Worm (Caenorhabditis elegans) whole organism, L2 larva: ENCODE measurements around the gene gln-6.

Source experiments
- C34F6.9 ChIP-seq: fragments of 150-350 bp; optimal IDR thresholded peaks from 2 replicates; lab custom pipeline; 2014; ENCODE audit warnings: missing biosample characterization, missing genetic modification characterization
- F13H6.1 ChIP-seq: sonication (generic microtip); optimal IDR thresholded peaks from 2 replicates; lab custom pipeline; 2016; ENCODE audit warnings: missing genetic modification characterization, missing compliant biosample characterization
- R02D3.7 ChIP-seq: fragments of 150-350 bp; optimal IDR thresholded peaks from 2 replicates; lab custom pipeline; 2014; ENCODE audit warnings: missing biosample characterization, missing genetic modification characterization
- Y55F3AM.14 ChIP-seq: fragments of 200-800 bp; sonication (Bioruptor generic); optimal IDR thresholded peaks from 2 replicates; lab custom pipeline; 2018; ENCODE audit warnings: mild to moderate bottlenecking, missing genetic modification characterization, missing compliant biosample characterization
- ZK546.5 ChIP-seq: sonication (generic microtip); optimal IDR thresholded peaks from 2 replicates; lab custom pipeline; 2017; ENCODE audit warnings: missing biosample characterization, missing genetic modification characterization
- aly-2 ChIP-seq: fragments of 150-350 bp; optimal IDR thresholded peaks from 2 replicates; lab custom pipeline; 2014; ENCODE audit warnings: missing biosample characterization, missing genetic modification characterization
- ama-1 ChIP-seq: fragments of 150-350 bp; optimal IDR thresholded peaks from 2 replicates; lab custom pipeline; 2018; ENCODE audit warnings: inconsistent platforms
- blmp-1 ChIP-seq: sonication (generic microtip); optimal IDR thresholded peaks from 2 replicates; lab custom pipeline; 2017; ENCODE audit warnings: missing genetic modification characterization, mild to moderate bottlenecking, missing compliant biosample characterization, antibody characterized with exemption, moderate library complexity; ENCODE audit not compliant: insufficient read depth
- ceh-16 ChIP-seq: fragments of 150-350 bp; optimal IDR thresholded peaks from 2 replicates; lab custom pipeline; 2014; ENCODE audit warnings: missing biosample characterization, missing genetic modification characterization
- ceh-82 ChIP-seq: fragments of 150-350 bp; optimal IDR thresholded peaks from 2 replicates; lab custom pipeline; 2014; ENCODE audit warnings: missing biosample characterization, missing genetic modification characterization
- crh-2 ChIP-seq: sonication (generic microtip); optimal IDR thresholded peaks from 2 replicates; lab custom pipeline; 2017; ENCODE audit warnings: missing biosample characterization, missing genetic modification characterization
- dmd-4 ChIP-seq: sonication (generic microtip); optimal IDR thresholded peaks from 2 replicates; lab custom pipeline; 2017; ENCODE audit warnings: missing biosample characterization, missing genetic modification characterization
- egl-27 ChIP-seq: sonication (generic microtip); optimal IDR thresholded peaks from 3 replicates; lab custom pipeline; 2017; ENCODE audit warnings: missing biosample characterization, missing genetic modification reagents, missing genetic modification characterization
- elt-1 ChIP-seq: fragments of 150-350 bp; optimal IDR thresholded peaks from 2 replicates; lab custom pipeline; 2014; ENCODE audit warnings: missing biosample characterization, missing genetic modification characterization
- gmeb-1 ChIP-seq: fragments of 150-350 bp; optimal IDR thresholded peaks from 2 replicates; lab custom pipeline; 2014; ENCODE audit warnings: missing biosample characterization, missing genetic modification characterization
- lin-13 ChIP-seq: fragments of 150-350 bp; optimal IDR thresholded peaks from 2 replicates; lab custom pipeline; 2014; ENCODE audit warnings: missing biosample characterization, missing genetic modification reagents, missing genetic modification characterization
- lin-39 ChIP-seq: fragments of 150-350 bp; optimal IDR thresholded peaks from 2 replicates; lab custom pipeline; 2014; ENCODE audit warnings: missing biosample characterization, missing genetic modification reagents, missing genetic modification characterization
- lsy-2 ChIP-seq, 2 experiments: fragments of 150-350 bp in 1 of 2; sonication (generic microtip) in 1 of 2; optimal IDR thresholded peaks; 2 replicates each; lab custom pipeline; 2014 to 2017; ENCODE audit warnings: missing biosample characterization in 2 of 2, missing genetic modification characterization in 2 of 2
- mab-5 ChIP-seq: fragments of 150-350 bp; optimal IDR thresholded peaks from 2 replicates; lab custom pipeline; 2014; ENCODE audit warnings: missing biosample characterization, missing genetic modification characterization
- mdl-1 ChIP-seq, 2 experiments: fragments of 150-350 bp in 1 of 2; sonication (generic microtip) in 1 of 2; optimal IDR thresholded peaks; 2 replicates each; lab custom pipeline; 2017; ENCODE audit warnings: missing biosample characterization in 2 of 2, missing genetic modification characterization in 2 of 2
- nhr-10 ChIP-seq: sonication (generic microtip); optimal IDR thresholded peaks from 2 replicates; lab custom pipeline; 2017; ENCODE audit warnings: missing biosample characterization, missing genetic modification characterization
- nhr-11 ChIP-seq: fragments of 150-350 bp; optimal IDR thresholded peaks from 2 replicates; lab custom pipeline; 2014; ENCODE audit warnings: missing biosample characterization, missing genetic modification characterization
- nhr-12 ChIP-seq: fragments of 150-350 bp; optimal IDR thresholded peaks from 2 replicates; lab custom pipeline; 2014; ENCODE audit warnings: missing biosample characterization, missing genetic modification characterization
- nhr-129 ChIP-seq: fragments of 150-350 bp; optimal IDR thresholded peaks from 2 replicates; lab custom pipeline; 2014; ENCODE audit warnings: missing biosample characterization, missing genetic modification characterization
- nhr-23 ChIP-seq: fragments of 150-350 bp; optimal IDR thresholded peaks from 2 replicates; lab custom pipeline; 2014; ENCODE audit warnings: missing biosample characterization, missing genetic modification reagents, missing genetic modification characterization
- nhr-25 ChIP-seq: fragments of 150-350 bp; sonication (generic microtip); optimal IDR thresholded peaks from 3 replicates; lab custom pipeline; 2014; ENCODE audit warnings: missing biosample characterization, missing genetic modification characterization
- nhr-6 ChIP-seq: fragments of 150-350 bp; optimal IDR thresholded peaks from 2 replicates; lab custom pipeline; 2014; ENCODE audit warnings: missing biosample characterization, missing genetic modification characterization
- nhr-77 ChIP-seq: fragments of 150-350 bp; optimal IDR thresholded peaks from 2 replicates; lab custom pipeline; 2014; ENCODE audit warnings: missing biosample characterization, missing genetic modification characterization
- peb-1 ChIP-seq: fragments of 150-350 bp; optimal IDR thresholded peaks from 2 replicates; lab custom pipeline; 2014; ENCODE audit warnings: missing biosample characterization, missing genetic modification characterization
- skn-1 ChIP-seq: sonication (generic microtip); optimal IDR thresholded peaks from 2 replicates; lab custom pipeline; 2017; ENCODE audit warnings: missing biosample characterization, missing genetic modification characterization
- sma-3 ChIP-seq: sonication (generic microtip); optimal IDR thresholded peaks from 2 replicates; lab custom pipeline; 2016; ENCODE audit warnings: missing genetic modification reagents, missing genetic modification characterization, missing compliant biosample characterization
- sma-9 ChIP-seq, 2 experiments: fragments of 150-350 bp in 1 of 2; sonication (generic microtip) in 1 of 2; optimal IDR thresholded peaks; 2 replicates each; lab custom pipeline; 2014 to 2016; ENCODE audit warnings: missing genetic modification characterization in 2 of 2, mild to moderate bottlenecking in 1 of 2, missing biosample characterization in 1 of 2, missing compliant biosample characterization in 1 of 2, missing genetic modification reagents in 1 of 2, moderate library complexity in 1 of 2
- unc-55 ChIP-seq: fragments of 150-350 bp; sonication (generic microtip); optimal IDR thresholded peaks from 3 replicates; lab custom pipeline; 2014; ENCODE audit warnings: missing biosample characterization, missing genetic modification reagents, missing genetic modification characterization
- ztf-1 ChIP-seq: fragments of 200-800 bp; sonication (Bioruptor generic); conservative IDR thresholded peaks from 2 replicates; pipeline ENCODE4 v1.3.6; 2022; ENCODE audit warnings: missing genetic modification characterization, missing compliant biosample characterization
- ztf-11 ChIP-seq: sonication (generic microtip); optimal IDR thresholded peaks from 2 replicates; lab custom pipeline; 2017; ENCODE audit warnings: missing biosample characterization, missing genetic modification characterization

The gln-6 gene

ce11 chrIV:9709887-9710286 is 30.8 kb downstream of the gln-6 start, which contains the start of gene nhr-38:
Gene nhr-38 (plus strand): TSS chrIV:9710187.
- TF ChIP-seq ceh-82 (tag; lab: Kevin White, UChicago) (no peak), nhr-11 (tag; lab: Kevin White, UChicago) (no peak), sma-3 (GFP tag; lab: Kevin White, UChicago) (no peak), peb-1 (tag; lab: Kevin White, UChicago) (no peak), nhr-77 (tag; lab: Kevin White, UChicago) (no peak), blmp-1 (tag; lab: Kevin White, UChicago) (no peak), ztf-11 (no peak), unc-55 (GFP tag; lab: Kevin White, UChicago) (no peak), nhr-25 (tag; lab: Kevin White, UChicago) (no peak), elt-1 (tag; lab: Kevin White, UChicago) (no peak), Y55F3AM.14 (no peak), nhr-6 (no peak), gmeb-1 (tag; lab: Kevin White, UChicago) (no peak), dmd-4 (tag; lab: Kevin White, UChicago) (no peak), ceh-16 (tag; lab: Kevin White, UChicago) (no peak), lin-13 (no peak), ZK546.5 (tag; lab: Kevin White, UChicago) (no peak), C34F6.9 (tag; lab: Kevin White, UChicago) (no peak), lsy-2 (tag; optimal IDR thresholded peaks at IDR 0.05; lab: Kevin White, UChicago) (no peak)

- TF ChIP-seq aly-2 (tag; lab: Kevin White, UChicago) (no peak), nhr-23 (tag; lab: Kevin White, UChicago) (no peak), nhr-12 (tag; lab: Kevin White, UChicago) (no peak), mab-5 (no peak), crh-2 (tag; lab: Kevin White, UChicago) (no peak), nhr-25 (tag; lab: Kevin White, UChicago) (no peak), R02D3.7 (tag; lab: Kevin White, UChicago) (no peak), ZK546.5 (tag; lab: Kevin White, UChicago) (no peak), ztf-1 (GFP tag; lab: Robert Waterston, UW) (no peak)
- TF ChIP-seq, all 48 proteins: peak for 0
Observed at ce11 chrIV:9709205-9709604, 31.5 kb downstream of the gln-6 start, which contains the start of gene ant-1.3. Gene ant-1.3 (minus strand): TSS chrIV:9709305.

- no peak for TF ChIP-seq mdl-1 (tag; optimal IDR thresholded peaks at IDR 0.05; lab: Kevin White, UChicago)
- TF ChIP-seq lin-13: peak; percentile 62
- TF ChIP-seq sma-9 (GFP tag; optimal IDR thresholded peaks at IDR 0.05; lab: Kevin White, UChicago): peak; percentile 11
- TF ChIP-seq sma-9 (tag; optimal IDR thresholded peaks at IDR 0.05; lab: Kevin White, UChicago): no peak
- peak; percentile 40 for TF ChIP-seq nhr-129 (tag; lab: Kevin White, UChicago)
- TF ChIP-seq egl-27 (tag; lab: Kevin White, UChicago): no peak
- no peak for TF ChIP-seq blmp-1 (tag; lab: Kevin White, UChicago)
- TF ChIP-seq mab-5: peak; percentile 20
- no peak for TF ChIP-seq lin-39 (tag; lab: Kevin White, UChicago)
- TF ChIP-seq lsy-2 (tag; optimal IDR thresholded peaks at IDR 0.05; lab: Kevin White, UChicago): peak; percentile 90 to 98
- TF ChIP-seq Y55F3AM.14: no peak
- no peak for TF ChIP-seq crh-2 (tag; lab: Kevin White, UChicago)
- no peak for TF ChIP-seq skn-1 (tag; lab: Kevin White, UChicago)
- TF ChIP-seq peb-1 (tag; lab: Kevin White, UChicago): no peak
- peak; percentile 73 for TF ChIP-seq C34F6.9 (tag; lab: Kevin White, UChicago)
- peak; percentile 21 for TF ChIP-seq gmeb-1 (tag; lab: Kevin White, UChicago)
- TF ChIP-seq, all 48 proteins: peak for 7
Observed at ce11 chrIV:9706704-9707197, 34.0 kb downstream of the gln-6 start, which contains the start of the genes dcaf-1 and dph-3. Gene dcaf-1 (minus strand): TSS chrIV:9706723. Gene dph-3 (plus strand): TSS chrIV:9707147.

- TF ChIP-seq gmeb-1 (tag; lab: Kevin White, UChicago): no peak
- no peak for TF ChIP-seq mab-5
- TF ChIP-seq peb-1 (tag; lab: Kevin White, UChicago): no peak
- TF ChIP-seq ztf-11: no peak
- no peak for TF ChIP-seq nhr-12 (tag; lab: Kevin White, UChicago)
- no peak for TF ChIP-seq C34F6.9 (tag; lab: Kevin White, UChicago)
- no peak for TF ChIP-seq nhr-10 (tag; lab: Kevin White, UChicago)
- TF ChIP-seq nhr-129 (tag; lab: Kevin White, UChicago): no peak
- no peak for TF ChIP-seq F13H6.1 (tag; lab: Kevin White, UChicago)
- TF ChIP-seq ama-1 (lab: Kevin White, UChicago): no peak
- TF ChIP-seq lin-39 (tag; lab: Kevin White, UChicago): no peak
- TF ChIP-seq mdl-1 (tag; optimal IDR thresholded peaks at IDR 0.05; lab: Kevin White, UChicago): no peak
Observed at ce11 chrIV:9699062-9699461, 41.6 kb downstream of the gln-6 start.
